Fruit fly (Drosophila melanogaster): ENCODE measurements around the gene CG34178.

Gene CG34178

DNA sequence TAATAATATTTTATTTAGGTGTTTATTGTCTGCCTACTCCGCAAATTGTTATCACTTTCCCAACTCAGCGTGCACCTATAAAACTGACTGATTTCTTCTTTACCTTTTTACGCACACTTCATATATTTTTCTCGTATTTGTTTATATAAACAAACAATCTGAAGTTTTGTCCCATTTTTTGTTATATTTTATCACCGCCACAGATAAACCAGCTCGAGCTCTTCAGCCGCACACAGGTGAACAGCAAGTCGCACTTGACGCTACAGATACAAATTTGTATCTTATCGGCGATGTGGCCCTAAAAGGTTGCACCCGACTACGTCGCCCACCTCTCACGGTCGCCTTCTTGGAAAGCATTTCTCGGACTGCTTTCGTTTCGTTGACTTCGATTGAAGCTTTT lies 41.7 kb downstream of the CG34178 start (continued):
- TF ChIP-seq Blimp-1 (GFP tag; optimal IDR thresholded peaks at IDR 0.05): peak; percentile 24
- TF ChIP-seq MBD-R2 (GFP tag; IDR thresholded peaks at IDR 0.05): no peak
- TF ChIP-seq CG15269 (tag; optimal IDR thresholded peaks at IDR 0.05): peak; percentile 6
- TF ChIP-seq Med (GFP tag): peak; percentile 40
- TF ChIP-seq sens (GFP tag): peak; percentile 66
- TF ChIP-seq CG13296 (GFP tag; optimal IDR thresholded peaks at IDR 0.05): peak; percentile 6
- TF ChIP-seq BtbVII (GFP tag; optimal IDR thresholded peaks at IDR 0.05): peak; percentile 15
- peak; percentile 0 for TF ChIP-seq exex (tag; optimal IDR thresholded peaks at IDR 0.05)
- TF ChIP-seq ATbp (GFP tag; optimal IDR thresholded peaks at IDR 0.05): peak; percentile 65
- TF ChIP-seq CG15601 (tag; optimal IDR thresholded peaks at IDR 0.05): peak; percentile 15
- TF ChIP-seq Hr78 (GFP tag; optimal IDR thresholded peaks at IDR 0.05): peak in 1 of 2 experiments; percentile 79

DNA sequence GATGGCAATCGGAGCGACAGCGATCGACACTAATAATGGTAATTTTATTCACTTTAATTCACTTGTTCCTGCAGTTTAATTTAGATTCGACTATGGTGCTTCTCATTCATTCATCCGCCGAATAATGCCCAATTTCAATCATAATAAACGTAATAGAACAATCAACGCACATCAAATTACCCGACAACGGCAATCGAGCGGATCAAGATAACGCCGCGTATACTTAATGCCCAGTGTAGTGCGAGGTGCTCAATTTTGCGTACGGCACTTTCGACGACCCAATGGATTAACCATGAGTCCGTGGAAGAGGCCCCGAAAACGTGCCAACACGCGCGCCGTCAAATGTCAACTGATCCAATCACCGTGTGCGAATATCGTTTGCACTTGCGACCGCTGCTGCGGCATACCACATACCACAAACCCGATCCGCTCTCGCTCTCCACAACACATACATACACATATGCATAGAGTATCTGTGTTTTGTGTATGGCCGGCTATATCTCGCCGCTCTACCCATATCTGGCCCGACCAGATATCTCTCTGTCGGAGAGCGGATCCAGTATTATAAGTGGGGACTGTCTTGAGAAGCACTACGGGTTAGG lies 43.1 kb downstream of the CG34178 start, which contains the start of gene ine:
TSS of gene ine (minus strand) at position 351 of the 602 bp plus-strand sequence.
- TF ChIP-seq Sry-δ (GFP tag; optimal IDR thresholded peaks at IDR 0.05) (no peak), CG15269 (tag; optimal IDR thresholded peaks at IDR 0.05) (no peak), lov (optimal IDR thresholded peaks at IDR 0.05) (no peak), lov (GFP tag; IDR thresholded peaks at IDR 0.05) (no peak), Spps (tag; optimal IDR thresholded peaks at IDR 0.05) (no peak), B-H2 (GFP tag; optimal IDR thresholded peaks at IDR 0.05) (no peak), Bgb (GFP tag; IDR thresholded peaks at IDR 0.05; ENCODE audit: partially characterized antibody) (0 out of 2 replicates have a peak, but pooled peaks have one; percentile 28), sd (tag; optimal IDR thresholded peaks at IDR 0.05) (peak; percentile 77), CG1529 (GFP tag; optimal IDR thresholded peaks at IDR 0.05) (no peak), CG12104 (GFP tag; optimal IDR thresholded peaks at IDR 0.05) (no peak), sisA (GFP tag; IDR thresholded peaks at IDR 0.05) (no peak), CG1792 (GFP tag; optimal IDR thresholded peaks at IDR 0.05) (no peak), chinmo (GFP tag; IDR thresholded peaks at IDR 0.05; ENCODE audit: partially characterized antibody) (0 out of 4 replicates have a peak, but pooled peaks have one; percentile 62), NC2β (GFP tag; optimal IDR thresholded peaks at IDR 0.05) (no peak), croc (GFP tag; conservative IDR thresholded peaks at IDR 0.05) (no peak), Trl (optimal IDR thresholded peaks at IDR 0.05) (peak; percentile 32 to 50), Trl (GFP tag; optimal IDR thresholded peaks at IDR 0.05) (no peak), ems (GFP tag; optimal IDR thresholded peaks at IDR 0.05) (no peak), CG13894 (tag; optimal IDR thresholded peaks at IDR 0.05) (peak; percentile 98), CG8478 (optimal IDR thresholded peaks at IDR 0.05) (no peak), Max (GFP tag; optimal IDR thresholded peaks at IDR 0.05) (no peak), Hr3 (GFP tag; optimal IDR thresholded peaks at IDR 0.05) (no peak), CG18619 (GFP tag; optimal IDR thresholded peaks at IDR 0.05) (no peak), exex (tag; optimal IDR thresholded peaks at IDR 0.05) (peak; percentile 71), abd-A (tag; optimal IDR thresholded peaks at IDR 0.05) (no peak), mam (GFP tag; optimal IDR thresholded peaks at IDR 0.05) (no peak), CG7556 (GFP tag; optimal IDR thresholded peaks at IDR 0.05) (no peak), cwo (GFP tag; optimal IDR thresholded peaks at IDR 0.05) (peak; percentile 64), Sry-β (GFP tag; optimal IDR thresholded peaks at IDR 0.05) (no peak), Mes4 (GFP tag; optimal IDR thresholded peaks at IDR 0.05) (no peak), CG34422 (GFP tag; IDR thresholded peaks at IDR 0.05) (no peak), CG17612 (GFP tag; IDR thresholded peaks at IDR 0.05) (no peak), CG2875 (GFP tag; optimal IDR thresholded peaks at IDR 0.05) (no peak), CG4404 (GFP tag; IDR thresholded peaks at IDR 0.05) (no peak), MBD-R2 (GFP tag; IDR thresholded peaks at IDR 0.05) (0 out of 2 replicates have a peak, but pooled peaks have one; percentile 6), grn (GFP tag; optimal IDR thresholded peaks at IDR 0.05) (peak; percentile 81), seq (GFP tag; IDR thresholded peaks at IDR 0.05) (no peak), CG4328 (GFP tag; optimal IDR thresholded peaks at IDR 0.05) (no peak), jing (GFP tag; optimal IDR thresholded peaks at IDR 0.05) (no peak), Rx (GFP tag; IDR thresholded peaks at IDR 0.05) (no peak), dmrt11E (tag; optimal IDR thresholded peaks at IDR 0.05) (no peak)
